Fruit fly (Drosophila melanogaster): ENCODE measurements around the gene CG10428.

DNA sequence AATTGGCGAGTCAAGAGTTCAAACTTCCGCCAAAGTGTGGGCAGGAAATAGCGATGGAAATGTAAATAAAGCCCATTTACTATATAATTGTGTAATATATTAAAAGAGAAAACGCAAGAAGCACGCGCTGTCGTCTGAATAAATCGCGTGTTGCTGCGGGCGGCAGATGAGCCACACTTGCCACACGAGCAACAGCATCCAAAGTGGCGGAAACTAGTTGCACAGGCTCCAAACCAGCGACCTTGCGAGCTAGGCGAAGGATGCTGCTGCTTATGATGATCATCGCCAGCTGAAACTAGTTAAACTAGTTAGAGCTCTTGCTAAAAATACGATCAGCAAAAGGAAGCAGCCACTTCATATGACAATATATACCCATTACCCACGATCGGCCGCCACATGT, 30.7 kb downstream of the CG10428 start:
- TF ChIP-seq croc (GFP tag; conservative IDR thresholded peaks at IDR 0.05) (no peak), Sox102F (GFP tag; optimal IDR thresholded peaks at IDR 0.05) (no peak), fd102C (GFP tag; optimal IDR thresholded peaks at IDR 0.05) (no peak), CG14965 (GFP tag; optimal IDR thresholded peaks at IDR 0.05; ENCODE audit: borderline replicate concordance) (no peak), CG30431 (GFP tag; optimal IDR thresholded peaks at IDR 0.05) (no peak), CG32772 (GFP tag; IDR thresholded peaks at IDR 0.05) (no peak), Neu2 (GFP tag; optimal IDR thresholded peaks at IDR 0.05; ENCODE audit: borderline replicate concordance) (no peak), salm (tag; optimal IDR thresholded peaks at IDR 0.05) (no peak), kah (GFP tag; optimal IDR thresholded peaks at IDR 0.05) (no peak), pan (optimal IDR thresholded peaks at IDR 0.05) (no peak), pan (GFP tag; optimal IDR thresholded peaks at IDR 0.05 in 1 of 2, IDR thresholded peaks at IDR 0.05 in 1 of 2) (no peak), Ada2b (GFP tag; IDR thresholded peaks at IDR 0.05) (no peak), CG4360 (GFP tag; IDR thresholded peaks at IDR 0.05) (no peak), CG1602 (GFP tag; optimal IDR thresholded peaks at IDR 0.05) (no peak), CG18476 (GFP tag; optimal IDR thresholded peaks at IDR 0.05) (no peak)
